Fruit fly (Drosophila melanogaster) whole organism, pupa: ENCODE data around the gene CG12009.
A peak's percentile ranks its signal among the peaks of the same experiment; 100 is the strongest.

Experiments
- CG10348 ChIP-seq: fragments of 200-800 bp; sonication (Bioruptor generic); IDR thresholded peaks from 2 replicates; pipeline ENCODE4 v1.3.6; 2022; ENCODE audit warnings: missing biosample characterization, missing genetic modification characterization
- CG12605 ChIP-seq: fragments of 200-800 bp; sonication (Bioruptor generic); IDR thresholded peaks from 2 replicates; pipeline ENCODE4 v1.3.6; 2022; ENCODE audit warnings: missing biosample characterization, missing genetic modification characterization
- CG13204 ChIP-seq: fragments of 200-800 bp; sonication (Bioruptor generic); optimal IDR thresholded peaks from 2 replicates; lab custom pipeline; 2018; ENCODE audit warnings: missing biosample characterization, mild to moderate bottlenecking, missing genetic modification characterization, moderate library complexity
- CG14655 ChIP-seq: fragments of 200-800 bp; sonication (Bioruptor generic); optimal IDR thresholded peaks from 3 replicates; lab custom pipeline; 2017; ENCODE audit warnings: mild to moderate bottlenecking, missing biosample characterization, missing genetic modification reagents, missing genetic modification characterization
- CG15710 ChIP-seq: fragments of 200-800 bp; sonication (Bioruptor generic); optimal IDR thresholded peaks from 2 replicates; lab custom pipeline; 2018; ENCODE audit warnings: missing biosample characterization, mild to moderate bottlenecking, missing genetic modification characterization, moderate library complexity
- CG17806 ChIP-seq: fragments of 200-800 bp; sonication (Bioruptor generic); optimal IDR thresholded peaks from 2 replicates; lab custom pipeline; 2018; ENCODE audit warnings: missing biosample characterization, mild to moderate bottlenecking, missing genetic modification characterization, moderate library complexity
- CG32121 ChIP-seq: fragments of 200-800 bp; sonication (Bioruptor generic); IDR thresholded peaks from 2 replicates; pipeline ENCODE4 v1.3.6; 2022; ENCODE audit warnings: missing biosample characterization, missing genetic modification characterization
- CG34367 ChIP-seq: fragments of 200-800 bp; sonication (Bioruptor generic); optimal IDR thresholded peaks from 2 replicates; lab custom pipeline; 2018; ENCODE audit warnings: missing biosample characterization, mild to moderate bottlenecking, missing genetic modification characterization
- CG4496 ChIP-seq: fragments of 200-800 bp; sonication (Bioruptor generic); IDR thresholded peaks from 3 replicates; pipeline ENCODE4 v1.3.6; 2022; ENCODE audit warnings: missing biosample characterization, missing genetic modification characterization
- CG8159 ChIP-seq: fragments of 200-800 bp; sonication (Bioruptor generic); optimal IDR thresholded peaks from 3 replicates; lab custom pipeline; 2018; ENCODE audit warnings: missing biosample characterization, mild to moderate bottlenecking, missing genetic modification characterization, moderate library complexity
- CG8301 ChIP-seq: fragments of 200-800 bp; sonication (Bioruptor generic); optimal IDR thresholded peaks from 2 replicates; lab custom pipeline; 2018; ENCODE audit warnings: missing biosample characterization, mild to moderate bottlenecking, missing genetic modification characterization
- CG9948 ChIP-seq: fragments of 200-800 bp; sonication (Bioruptor generic); optimal IDR thresholded peaks from 2 replicates; lab custom pipeline; 2018; ENCODE audit warnings: missing biosample characterization, mild to moderate bottlenecking, missing genetic modification characterization, moderate library complexity
- D1 ChIP-seq: fragments of 200-800 bp; sonication (Bioruptor generic); optimal IDR thresholded peaks from 2 replicates; lab custom pipeline; 2018; ENCODE audit warnings: missing biosample characterization, mild to moderate bottlenecking, missing genetic modification characterization, moderate library complexity
- EcR ChIP-seq: fragments of 200-800 bp; sonication (Bioruptor generic); optimal IDR thresholded peaks from 3 replicates; lab custom pipeline; 2019; ENCODE audit warnings: missing biosample characterization, missing genetic modification characterization, mild to moderate bottlenecking, moderate library complexity, missing genetic modification reagents
- Ets98B ChIP-seq: fragments of 200-800 bp; sonication (Bioruptor generic); IDR thresholded peaks from 2 replicates; pipeline ENCODE4 v1.3.6; 2022; ENCODE audit warnings: missing biosample characterization, missing genetic modification characterization
- Pif1A ChIP-seq: fragments of 200-800 bp; sonication (Bioruptor generic); optimal IDR thresholded peaks from 3 replicates; lab custom pipeline; 2016; ENCODE audit warnings: missing biosample characterization, missing genetic modification characterization
- Pif1B ChIP-seq: fragments of 200-800 bp; sonication (Bioruptor generic); optimal IDR thresholded peaks from 3 replicates; lab custom pipeline; 2016; ENCODE audit warnings: missing biosample characterization, missing genetic modification characterization
- Snoo ChIP-seq: fragments of 200-800 bp; sonication (Bioruptor generic); optimal IDR thresholded peaks from 3 replicates; lab custom pipeline; 2017; ENCODE audit warnings: missing biosample characterization, mild to moderate bottlenecking, missing genetic modification characterization, inconsistent platforms
- fd96Ca ChIP-seq: fragments of 200-800 bp; sonication (Bioruptor generic); IDR thresholded peaks from 3 replicates; pipeline ENCODE4 v1.3.6; 2022; ENCODE audit warnings: missing biosample characterization, missing genetic modification characterization
- gl ChIP-seq: fragments of 200-800 bp; sonication (Bioruptor generic); optimal IDR thresholded peaks from 2 replicates; lab custom pipeline; 2018; ENCODE audit warnings: missing biosample characterization, mild to moderate bottlenecking, missing genetic modification characterization
- rn ChIP-seq: fragments of 200-800 bp; sonication (Bioruptor generic); IDR thresholded peaks from 2 replicates; pipeline ENCODE4 v1.3.6; 2022; ENCODE audit warnings: missing biosample characterization, missing genetic modification characterization

The CG12009 gene

dm6 chr3L:3338882-3339590, 47.8 kb downstream of the CG12009 start:
- TF ChIP-seq CG17806 (tag; lab: Kevin White, UChicago) (peak; percentile 78), CG34367 (tag; lab: Kevin White, UChicago) (peak; percentile 11), Snoo (tag; lab: Kevin White, UChicago) (no peak), Pif1B (peak; percentile 17), CG13204 (GFP tag; lab: Kevin White, UChicago) (no peak), CG12605 (peak; percentile 66), CG10348 (GFP tag; lab: Robert Waterston, UW) (no peak), CG14655 (GFP tag; lab: Kevin White, UChicago) (peak; percentile 89), CG15710 (tag; lab: Kevin White, UChicago) (peak; percentile 65), CG32121 (GFP tag; lab: Robert Waterston, UW) (peak; percentile 55), Pif1A (GFP tag; lab: Kevin White, UChicago) (peak; percentile 55), gl (tag; lab: Kevin White, UChicago) (peak; percentile 53), EcR (no peak), CG8159 (tag; lab: Kevin White, UChicago) (peak; percentile 83), CG8301 (tag; lab: Kevin White, UChicago) (peak; percentile 83), Ets98B (GFP tag; lab: Robert Waterston, UW) (peak; percentile 47), CG9948 (peak; percentile 63), D1 (tag; lab: Kevin White, UChicago) (no peak), fd96Ca (peak; percentile 39; the same call in 2 of the 3 replicates), rn (GFP tag; lab: Robert Waterston, UW) (no peak), CG4496 (GFP tag; lab: Robert Waterston, UW) (peak; percentile 33; the same call in 1 of the 3 replicates)

dm6 chr3L:3339695-3340226, 48.5 kb downstream of the CG12009 start:
- TF ChIP-seq CG8159 (tag; lab: Kevin White, UChicago) (no peak), CG14655 (GFP tag; lab: Kevin White, UChicago) (no peak), Ets98B (GFP tag; lab: Robert Waterston, UW) (no peak), CG10348 (GFP tag; lab: Robert Waterston, UW) (no peak), EcR (no peak), Pif1B (no peak), CG34367 (tag; lab: Kevin White, UChicago) (no peak), CG32121 (GFP tag; lab: Robert Waterston, UW) (no peak), rn (GFP tag; lab: Robert Waterston, UW) (no peak), fd96Ca (no peak), Snoo (tag; lab: Kevin White, UChicago) (no peak), gl (tag; lab: Kevin White, UChicago) (no peak)

dm6 chr3L:3342307-3342940, 51.2 kb downstream of the CG12009 start:
- TF ChIP-seq fd96Ca, result no peak
- TF ChIP-seq Snoo (tag; lab: Kevin White, UChicago), result peak; percentile 76
- peak; percentile 61 for TF ChIP-seq CG34367 (tag; lab: Kevin White, UChicago)
- peak; percentile 69 for TF ChIP-seq CG9948
- TF ChIP-seq CG14655 (GFP tag; lab: Kevin White, UChicago), result peak; percentile 64
- TF ChIP-seq Ets98B (GFP tag; lab: Robert Waterston, UW), result no peak
- peak; percentile 67 for TF ChIP-seq CG8159 (tag; lab: Kevin White, UChicago)
- TF ChIP-seq CG10348 (GFP tag; lab: Robert Waterston, UW), result no peak
- peak; percentile 64 for TF ChIP-seq Pif1A (GFP tag; lab: Kevin White, UChicago)
- TF ChIP-seq CG4496 (GFP tag; lab: Robert Waterston, UW), result no peak
- no peak for TF ChIP-seq rn (GFP tag; lab: Robert Waterston, UW)
- peak; percentile 6 for TF ChIP-seq gl (tag; lab: Kevin White, UChicago)
- TF ChIP-seq CG12605, result no peak
- peak; percentile 22 for TF ChIP-seq EcR
- TF ChIP-seq CG13204 (GFP tag; lab: Kevin White, UChicago), result peak; percentile 26
- peak; percentile 51 for TF ChIP-seq Pif1B
- peak; percentile 64 for TF ChIP-seq CG15710 (tag; lab: Kevin White, UChicago)
- TF ChIP-seq CG8301 (tag; lab: Kevin White, UChicago), result peak; percentile 48
- peak; percentile 61 for TF ChIP-seq CG17806 (tag; lab: Kevin White, UChicago)

dm6 chr3L:3343260-3343659, 52.0 kb downstream of the CG12009 start:
- no peak for TF ChIP-seq CG4496 (GFP tag; lab: Robert Waterston, UW)
- no peak for TF ChIP-seq CG10348 (GFP tag; lab: Robert Waterston, UW)
- TF ChIP-seq D1 (tag; lab: Kevin White, UChicago), result no peak
- TF ChIP-seq rn (GFP tag; lab: Robert Waterston, UW), result no peak
- TF ChIP-seq fd96Ca, result no peak
- TF ChIP-seq gl (tag; lab: Kevin White, UChicago), result no peak
- no peak for TF ChIP-seq CG34367 (tag; lab: Kevin White, UChicago)
- TF ChIP-seq CG17806 (tag; lab: Kevin White, UChicago), result peak; percentile 40
- TF ChIP-seq CG9948, result peak; percentile 44
- TF ChIP-seq Ets98B (GFP tag; lab: Robert Waterston, UW), result no peak
- TF ChIP-seq EcR, result no peak
- peak; percentile 35 for TF ChIP-seq Pif1B
- no peak for TF ChIP-seq CG12605
- TF ChIP-seq CG32121 (GFP tag; lab: Robert Waterston, UW), result no peak
- TF ChIP-seq CG14655 (GFP tag; lab: Kevin White, UChicago), result peak; percentile 50
- TF ChIP-seq CG8301 (tag; lab: Kevin White, UChicago), result peak; percentile 41
- no peak for TF ChIP-seq CG13204 (GFP tag; lab: Kevin White, UChicago)
- peak; percentile 13 for TF ChIP-seq Pif1A (GFP tag; lab: Kevin White, UChicago)
- peak; percentile 44 for TF ChIP-seq CG15710 (tag; lab: Kevin White, UChicago)
- TF ChIP-seq CG8159 (tag; lab: Kevin White, UChicago), result peak; percentile 55
- TF ChIP-seq Snoo (tag; lab: Kevin White, UChicago), result peak; percentile 82
- TF ChIP-seq, all 21 proteins: peak for 9
